Worm (Caenorhabditis elegans): ENCODE results near the gene sec-61.G.

- TF ChIP-seq unc-39 (tag; optimal IDR thresholded peaks at IDR 0.05): no peak
- TF ChIP-seq Y75B8A.6 (GFP tag; IDR thresholded peaks at IDR 0.05): no peak
- no peak for TF ChIP-seq snpc-4 (tag; optimal IDR thresholded peaks at IDR 0.05)
- no peak for TF ChIP-seq ztf-11 (tag; optimal IDR thresholded peaks at IDR 0.05)
- no peak for TF ChIP-seq tag-97 (GFP tag; IDR thresholded peaks at IDR 0.05)
- no peak for TF ChIP-seq R02D3.7 (tag; optimal IDR thresholded peaks at IDR 0.05)
- TF ChIP-seq snpc-1.2 (GFP tag; IDR thresholded peaks at IDR 0.05): no peak
- no peak for TF ChIP-seq F49E8.2 (tag; optimal IDR thresholded peaks at IDR 0.05; ENCODE audit: borderline replicate concordance)
- TF ChIP-seq aly-2 (tag; optimal IDR thresholded peaks at IDR 0.05): no peak
Observed at ce11 chrV:10862457-10863097, 34.4 kb downstream of the sec-61.G start.
